Worm (Caenorhabditis elegans) whole organism, midembryonic: ENCODE results near the gene Y46C8AM.1.

ENCODE experiments used
- T22C8.4 ChIP-seq: fragments of 200-800 bp; sonication (Bioruptor generic); IDR thresholded peaks from 2 replicates; pipeline ENCODE4 v1.3.6; 2022; ENCODE audit warnings: missing genetic modification characterization, missing compliant biosample characterization
- cog-1 ChIP-seq: sonication (generic microtip); optimal IDR thresholded peaks from 2 replicates; lab custom pipeline; 2016; ENCODE audit warnings: missing genetic modification characterization, missing compliant biosample characterization
- flt-1 ChIP-seq: fragments of 200-800 bp; sonication (Bioruptor generic); IDR thresholded peaks from 2 replicates; pipeline ENCODE4 v1.3.6; 2022; ENCODE audit warnings: missing genetic modification characterization, missing compliant biosample characterization
- klf-2 ChIP-seq: fragments of 200-800 bp; sonication (Bioruptor generic); conservative IDR thresholded peaks from 2 replicates; pipeline ENCODE4 v1.3.6; 2022; ENCODE audit warnings: missing genetic modification reagents, missing genetic modification characterization, missing compliant biosample characterization
- med-1 ChIP-seq: sonication (generic microtip); optimal IDR thresholded peaks from 2 replicates; lab custom pipeline; 2017; ENCODE audit warnings: missing genetic modification characterization, mild to moderate bottlenecking, missing compliant biosample characterization, antibody characterized with exemption, missing genetic modification reagents; ENCODE audit not compliant: insufficient read depth
- ref-1 ChIP-seq: fragments of 200-800 bp; sonication (Bioruptor generic); conservative IDR thresholded peaks from 2 replicates; pipeline ENCODE4 v1.3.6; 2022; ENCODE audit warnings: missing genetic modification reagents, missing genetic modification characterization, missing compliant biosample characterization
- tab-1 ChIP-seq: fragments of 200-800 bp; sonication (Bioruptor generic); IDR thresholded peaks from 2 replicates; pipeline ENCODE4 v1.3.6; 2022; ENCODE audit warnings: missing genetic modification characterization, missing compliant biosample characterization
- ztf-23 ChIP-seq: fragments of 200-800 bp; sonication (Bioruptor generic); IDR thresholded peaks from 2 replicates; pipeline ENCODE4 v1.3.6; 2022; ENCODE audit warnings: missing genetic modification reagents, missing genetic modification characterization, missing compliant biosample characterization
- ztf-29 ChIP-seq: fragments of 200-800 bp; sonication (Bioruptor generic); IDR thresholded peaks from 2 replicates; pipeline ENCODE4 v1.3.6; 2022; ENCODE audit warnings: missing genetic modification reagents, missing genetic modification characterization, missing compliant biosample characterization

The Y46C8AM.1 gene

ce11 chrIV:4004221-4004620, 41.5 kb downstream of the Y46C8AM.1 start:
- TF ChIP-seq ref-1 (GFP tag; lab: Robert Waterston, UW): no peak
- TF ChIP-seq ztf-29: no peak
- TF ChIP-seq ztf-23 (GFP tag; lab: Robert Waterston, UW): no peak
- no peak for TF ChIP-seq med-1 (GFP tag; lab: Kevin White, UChicago)
- no peak for TF ChIP-seq cog-1 (tag; lab: Kevin White, UChicago)
- TF ChIP-seq klf-2 (GFP tag; lab: Robert Waterston, UW): no peak
- no peak for TF ChIP-seq T22C8.4
- no peak for TF ChIP-seq flt-1 (GFP tag; lab: Robert Waterston, UW)
- no peak for TF ChIP-seq tab-1 (GFP tag; lab: Robert Waterston, UW)

- no peak for TF ChIP-seq T22C8.4
- no peak for TF ChIP-seq ztf-29
- TF ChIP-seq klf-2 (GFP tag; lab: Robert Waterston, UW): no peak
- TF ChIP-seq ztf-23 (GFP tag; lab: Robert Waterston, UW): no peak
- no peak for TF ChIP-seq tab-1 (GFP tag; lab: Robert Waterston, UW)
- no peak for TF ChIP-seq med-1 (GFP tag; lab: Kevin White, UChicago)
- no peak for TF ChIP-seq cog-1 (tag; lab: Kevin White, UChicago)
- TF ChIP-seq flt-1 (GFP tag; lab: Robert Waterston, UW): no peak
Measured at ce11 chrIV:4005166-4005565, 42.5 kb downstream of the Y46C8AM.1 start.

- no peak for TF ChIP-seq tab-1 (GFP tag; lab: Robert Waterston, UW)
- TF ChIP-seq med-1 (GFP tag; lab: Kevin White, UChicago): no peak
- peak; percentile 14; the same call in 1 of the 2 replicates for TF ChIP-seq ztf-23 (GFP tag; lab: Robert Waterston, UW)
Measured at ce11 chrIV:4007697-4008096, 45.0 kb downstream of the Y46C8AM.1 start, which contains the start of gene W02C12.2. W02C12.2 (minus strand) TSS chrIV:4007973.

ce11 chrIV:4008440-4008839, 45.8 kb downstream of the Y46C8AM.1 start:
- TF ChIP-seq cog-1 (tag; lab: Kevin White, UChicago) (no peak), T22C8.4 (no peak), tab-1 (GFP tag; lab: Robert Waterston, UW) (no peak), klf-2 (GFP tag; lab: Robert Waterston, UW) (no peak), ref-1 (GFP tag; lab: Robert Waterston, UW) (no peak), ztf-29 (no peak), ztf-23 (GFP tag; lab: Robert Waterston, UW) (no peak), flt-1 (GFP tag; lab: Robert Waterston, UW) (no peak), med-1 (GFP tag; lab: Kevin White, UChicago) (no peak)

ce11 chrIV:4009923-4010322, 47.2 kb downstream of the Y46C8AM.1 start:
- TF ChIP-seq T22C8.4 (no peak), flt-1 (GFP tag; lab: Robert Waterston, UW) (no peak), ref-1 (GFP tag; lab: Robert Waterston, UW) (no peak), cog-1 (tag; lab: Kevin White, UChicago) (no peak), klf-2 (GFP tag; lab: Robert Waterston, UW) (no peak), tab-1 (GFP tag; lab: Robert Waterston, UW) (no peak), ztf-23 (GFP tag; lab: Robert Waterston, UW) (no peak)

ce11 chrIV:4013621-4014020, 50.9 kb downstream of the Y46C8AM.1 start:
- TF ChIP-seq med-1 (GFP tag; lab: Kevin White, UChicago) (no peak), ztf-29 (no peak), ztf-23 (GFP tag; lab: Robert Waterston, UW) (no peak), klf-2 (GFP tag; lab: Robert Waterston, UW) (no peak), flt-1 (GFP tag; lab: Robert Waterston, UW) (no peak), tab-1 (GFP tag; lab: Robert Waterston, UW) (no peak), cog-1 (tag; lab: Kevin White, UChicago) (no peak), T22C8.4 (no peak), ref-1 (GFP tag; lab: Robert Waterston, UW) (no peak)
